Fruit fly (Drosophila melanogaster): ENCODE results near the gene CG8560.

dm6 chr3L:7449097-7449496, 45.1 kb upstream of the CG8560 start:
- TF ChIP-seq Pif1A (GFP tag; optimal IDR thresholded peaks at IDR 0.05) (no peak), CG14655 (GFP tag; optimal IDR thresholded peaks at IDR 0.05) (no peak), CG17806 (tag; optimal IDR thresholded peaks at IDR 0.05) (no peak), CG9948 (tag; optimal IDR thresholded peaks at IDR 0.05) (no peak), CG8301 (tag; optimal IDR thresholded peaks at IDR 0.05) (no peak), CG10348 (GFP tag; IDR thresholded peaks at IDR 0.05) (no peak), CG8159 (tag; optimal IDR thresholded peaks at IDR 0.05) (no peak), EcR (GFP tag; optimal IDR thresholded peaks at IDR 0.05) (no peak)

All from whole organism, pupa.